Fruit fly (Drosophila melanogaster) whole organism, embryonic: ENCODE data around the gene CG14234.

Source experiments
- CG10654 ChIP-seq: fragments of 200-800 bp; sonication (Bioruptor generic); optimal IDR thresholded peaks from 2 replicates; lab custom pipeline; 2016; ENCODE audit warnings: missing biosample characterization, missing genetic modification characterization
- CG12071 ChIP-seq: fragments of 200-800 bp; sonication (Bioruptor generic); optimal IDR thresholded peaks from 3 replicates; lab custom pipeline; 2018; ENCODE audit warnings: missing biosample characterization, mild to moderate bottlenecking, missing genetic modification characterization
- CG13123 ChIP-seq: fragments of 200-800 bp; sonication (Bioruptor generic); optimal IDR thresholded peaks from 2 replicates; lab custom pipeline; 2016; ENCODE audit warnings: missing biosample characterization, missing genetic modification characterization
- CG14667 ChIP-seq: fragments of 200-800 bp; sonication (Bioruptor generic); IDR thresholded peaks from 2 replicates; pipeline ENCODE4 v1.3.6; 2022; ENCODE audit warnings: missing biosample characterization, missing genetic modification characterization
- CG1602 ChIP-seq: fragments of 200-800 bp; sonication (Bioruptor generic); optimal IDR thresholded peaks from 3 replicates; lab custom pipeline; 2016; ENCODE audit warnings: missing biosample characterization, missing genetic modification characterization
- CG16779 ChIP-seq: fragments of 200-800 bp; sonication (Bioruptor generic); IDR thresholded peaks from 2 replicates; pipeline ENCODE4 v1.3.6; 2022; ENCODE audit warnings: missing biosample characterization, missing genetic modification characterization
- CG17328 ChIP-seq: fragments of 200-800 bp; sonication (Bioruptor generic); IDR thresholded peaks from 2 replicates; pipeline ENCODE4 v1.3.6; 2022; ENCODE audit warnings: missing biosample characterization, missing genetic modification characterization
- CG18011 ChIP-seq: fragments of 200-800 bp; sonication (Bioruptor generic); optimal IDR thresholded peaks from 2 replicates; lab custom pipeline; 2017; ENCODE audit warnings: missing biosample characterization, missing genetic modification characterization, mild to moderate bottlenecking, moderate library complexity, missing genotype
- CG18619 ChIP-seq: fragments of 200-800 bp; sonication (Bioruptor generic); optimal IDR thresholded peaks from 3 replicates; lab custom pipeline; 2017; ENCODE audit warnings: missing biosample characterization, mild to moderate bottlenecking, missing genetic modification characterization
- CG18764 ChIP-seq: fragments of 200-800 bp; sonication (Bioruptor generic); optimal IDR thresholded peaks from 3 replicates; lab custom pipeline; 2016; ENCODE audit warnings: missing biosample characterization, missing genetic modification characterization
- CG2120 ChIP-seq: fragments of 200-800 bp; sonication (Bioruptor generic); optimal IDR thresholded peaks from 3 replicates; lab custom pipeline; 2016; ENCODE audit warnings: missing biosample characterization, missing genetic modification characterization
- CG2678 ChIP-seq: fragments of 200-800 bp; sonication (Bioruptor generic); optimal IDR thresholded peaks from 3 replicates; lab custom pipeline; 2019; ENCODE audit warnings: missing biosample characterization, mild to moderate bottlenecking, missing genetic modification characterization, moderate library complexity
- CG34376 ChIP-seq: fragments of 200-800 bp; sonication (Bioruptor generic); optimal IDR thresholded peaks from 2 replicates; lab custom pipeline; 2018; ENCODE audit warnings: missing biosample characterization, mild to moderate bottlenecking, missing genetic modification characterization
- CG4282 ChIP-seq: fragments of 200-800 bp; sonication (Bioruptor generic); optimal IDR thresholded peaks from 2 replicates; lab custom pipeline; 2016; ENCODE audit warnings: missing biosample characterization, missing genetic modification characterization
- CG6272 ChIP-seq: fragments of 200-800 bp; sonication (Bioruptor generic); IDR thresholded peaks from 2 replicates; pipeline ENCODE4 v1.3.6; 2022; ENCODE audit warnings: missing biosample characterization, missing genetic modification characterization
- CG7372 ChIP-seq: fragments of 200-800 bp; sonication (Bioruptor generic); IDR thresholded peaks from 2 replicates; pipeline ENCODE4 v1.3.6; 2022; ENCODE audit warnings: missing biosample characterization, missing genetic modification characterization
- CG8478 ChIP-seq: fragments of >200 bp; optimal IDR thresholded peaks from 2 replicates; lab custom pipeline; 2018
- CG8765 ChIP-seq: fragments of 200-800 bp; sonication (Bioruptor generic); IDR thresholded peaks from 2 replicates; pipeline ENCODE4 v1.3.6; 2022; ENCODE audit warnings: missing biosample characterization, missing genetic modification characterization
- CG9727 ChIP-seq: fragments of 200-800 bp; sonication (Bioruptor generic); optimal IDR thresholded peaks from 3 replicates; lab custom pipeline; 2017; ENCODE audit warnings: missing biosample characterization, mild to moderate bottlenecking, missing genetic modification characterization
- CkIIα-i1 ChIP-seq: fragments of 200-800 bp; sonication (Bioruptor generic); IDR thresholded peaks from 2 replicates; pipeline ENCODE4 v1.3.6; 2022; ENCODE audit warnings: missing biosample characterization, missing genetic modification characterization
- D ChIP-seq, 2 experiments: fragments of 200-800 bp in 1 of 2; fragments of >200 bp in 1 of 2; sonication (Bioruptor generic) in 1 of 2; optimal IDR thresholded peaks; 2 replicates in 1 of 2; 3 replicates in 1 of 2; lab custom pipeline; 2017; ENCODE audit warnings: mild to moderate bottlenecking in 1 of 2, missing biosample characterization in 1 of 2, missing genetic modification characterization in 1 of 2, missing genetic modification reagents in 1 of 2
- Dbx ChIP-seq: fragments of 200-800 bp; sonication (Bioruptor generic); IDR thresholded peaks from 3 replicates; pipeline ENCODE4 v1.3.6; 2022; ENCODE audit warnings: missing biosample characterization, missing genetic modification characterization
- Dref ChIP-seq: fragments of 200-800 bp; sonication (Bioruptor generic); IDR thresholded peaks from 2 replicates; pipeline ENCODE4 v1.3.6; 2022; ENCODE audit warnings: missing biosample characterization, missing genetic modification characterization
- ERR ChIP-seq: fragments of 200-800 bp; sonication (Bioruptor generic); optimal IDR thresholded peaks from 2 replicates; lab custom pipeline; 2016; ENCODE audit warnings: missing biosample characterization, missing genetic modification characterization
- Fer2 ChIP-seq: fragments of 200-800 bp; sonication (Bioruptor generic); optimal IDR thresholded peaks from 2 replicates; lab custom pipeline; 2018; ENCODE audit warnings: missing biosample characterization, mild to moderate bottlenecking, missing genetic modification characterization, moderate library complexity
- HLH54F ChIP-seq: fragments of 200-800 bp; sonication (Bioruptor generic); optimal IDR thresholded peaks from 3 replicates; lab custom pipeline; 2016; ENCODE audit warnings: missing biosample characterization, missing genetic modification characterization
- Hr3 ChIP-seq: fragments of 200-800 bp; sonication (Bioruptor generic); optimal IDR thresholded peaks from 3 replicates; lab custom pipeline; 2016; ENCODE audit warnings: missing biosample characterization, missing genetic modification characterization
- NC2α ChIP-seq: fragments of 200-800 bp; sonication (Bioruptor generic); optimal IDR thresholded peaks from 2 replicates; lab custom pipeline; 2016; ENCODE audit warnings: missing biosample characterization, missing genetic modification characterization
- NfI ChIP-seq: fragments of 200-800 bp; sonication (Bioruptor generic); optimal IDR thresholded peaks from 3 replicates; lab custom pipeline; 2018; ENCODE audit warnings: missing biosample characterization, mild to moderate bottlenecking, missing genetic modification characterization, moderate library complexity
- Oli ChIP-seq: fragments of 200-800 bp; sonication (Bioruptor generic); optimal IDR thresholded peaks from 2 replicates; lab custom pipeline; 2018; ENCODE audit warnings: missing biosample characterization, mild to moderate bottlenecking, missing genetic modification characterization, moderate library complexity
- Scr ChIP-seq: fragments of 200-800 bp; sonication (Bioruptor generic); IDR thresholded peaks from 2 replicates; pipeline ENCODE4 v1.3.6; 2022; ENCODE audit warnings: missing biosample characterization, missing genetic modification characterization; ENCODE audit not compliant: partially characterized antibody
- Xrp1 ChIP-seq: fragments of 200-800 bp; sonication (Bioruptor generic); IDR thresholded peaks from 2 replicates; pipeline ENCODE4 v1.3.6; 2022; ENCODE audit warnings: missing biosample characterization, missing genetic modification characterization
- abd-A ChIP-seq: fragments of 200-800 bp; sonication (Bioruptor generic); optimal IDR thresholded peaks from 3 replicates; lab custom pipeline; 2019; ENCODE audit warnings: missing biosample characterization, mild to moderate bottlenecking, missing genetic modification characterization, moderate library complexity
- bigmax ChIP-seq: fragments of 200-800 bp; sonication (Bioruptor generic); optimal IDR thresholded peaks from 2 replicates; lab custom pipeline; 2018; ENCODE audit warnings: missing biosample characterization, mild to moderate bottlenecking, missing genetic modification characterization
- cg ChIP-seq: fragments of 200-800 bp; sonication (Bioruptor generic); optimal IDR thresholded peaks from 3 replicates; lab custom pipeline; 2019; ENCODE audit warnings: missing biosample characterization, mild to moderate bottlenecking, missing genetic modification characterization, moderate library complexity
- cwo ChIP-seq: fragments of 200-800 bp; sonication (Bioruptor generic); optimal IDR thresholded peaks from 3 replicates; lab custom pipeline; 2017; ENCODE audit warnings: missing biosample characterization, missing genetic modification characterization, mild to moderate bottlenecking, moderate library complexity, missing genetic modification reagents
- ftz-f1 ChIP-seq: fragments of 200-800 bp; sonication (Bioruptor generic); optimal IDR thresholded peaks from 2 replicates; lab custom pipeline; 2016; ENCODE audit warnings: missing biosample characterization, missing genetic modification characterization
- gfzf ChIP-seq: fragments of 200-800 bp; sonication (Bioruptor generic); optimal IDR thresholded peaks from 2 replicates; lab custom pipeline; 2016; ENCODE audit warnings: missing biosample characterization, mild to moderate bottlenecking, missing genetic modification characterization, moderate library complexity
- gro ChIP-seq: fragments of 200-800 bp; sonication (Bioruptor generic); optimal IDR thresholded peaks from 2 replicates; lab custom pipeline; 2016; ENCODE audit warnings: missing biosample characterization, missing genetic modification characterization
- her ChIP-seq: fragments of 200-800 bp; sonication (Bioruptor generic); optimal IDR thresholded peaks from 2 replicates; lab custom pipeline; 2016; ENCODE audit warnings: missing biosample characterization, missing genetic modification characterization
- ken ChIP-seq: fragments of 200-800 bp; sonication (Bioruptor generic); IDR thresholded peaks from 3 replicates; pipeline ENCODE4 v1.3.6; 2022; ENCODE audit warnings: missing biosample characterization, missing genetic modification characterization
- mam ChIP-seq: fragments of 200-800 bp; sonication (Bioruptor generic); optimal IDR thresholded peaks from 3 replicates; lab custom pipeline; 2016; ENCODE audit warnings: missing biosample characterization, missing genetic modification characterization
- org-1 ChIP-seq: fragments of 200-800 bp; sonication (Bioruptor generic); optimal IDR thresholded peaks from 2 replicates; lab custom pipeline; 2017; ENCODE audit warnings: missing biosample characterization, missing genetic modification characterization
- peb ChIP-seq: fragments of 200-800 bp; sonication (Bioruptor generic); IDR thresholded peaks from 2 replicates; pipeline ENCODE4 v1.3.6; 2022; ENCODE audit warnings: missing biosample characterization, missing genetic modification characterization
- pzg ChIP-seq: fragments of 200-800 bp; sonication (Bioruptor generic); optimal IDR thresholded peaks from 3 replicates; lab custom pipeline; 2018; ENCODE audit warnings: missing biosample characterization, mild to moderate bottlenecking, missing genetic modification characterization, moderate library complexity
- row ChIP-seq: fragments of 200-800 bp; sonication (Bioruptor generic); IDR thresholded peaks from 3 replicates; pipeline ENCODE4 v1.3.6; 2022; ENCODE audit warnings: missing biosample characterization, missing genetic modification characterization
- run ChIP-seq: fragments of 200-800 bp; sonication (Bioruptor generic); optimal IDR thresholded peaks from 3 replicates; lab custom pipeline; 2018; ENCODE audit warnings: missing biosample characterization, mild to moderate bottlenecking, missing genetic modification characterization
- sd ChIP-seq: fragments of 200-800 bp; sonication (Bioruptor generic); optimal IDR thresholded peaks from 3 replicates; lab custom pipeline; 2018; ENCODE audit warnings: missing biosample characterization, mild to moderate bottlenecking, missing genetic modification characterization, moderate library complexity
- seq ChIP-seq: fragments of 200-800 bp; sonication (Bioruptor generic); IDR thresholded peaks from 2 replicates; pipeline ENCODE4 v1.3.6; 2022; ENCODE audit warnings: missing biosample characterization, missing genetic modification characterization
- sim ChIP-seq: fragments of 200-800 bp; sonication (Bioruptor generic); IDR thresholded peaks from 2 replicates; pipeline ENCODE4 v1.3.6; 2022; ENCODE audit warnings: missing biosample characterization, missing genetic modification characterization
- sima ChIP-seq: fragments of 200-800 bp; sonication (Bioruptor generic); optimal IDR thresholded peaks from 2 replicates; lab custom pipeline; 2016; ENCODE audit warnings: missing biosample characterization, missing genetic modification characterization
- trem ChIP-seq: fragments of 200-800 bp; optimal IDR thresholded peaks from 3 replicates; lab custom pipeline; 2019; ENCODE audit warnings: missing biosample characterization, mild to moderate bottlenecking, missing genetic modification characterization, moderate library complexity
- trh ChIP-seq: fragments of 200-800 bp; sonication (Bioruptor generic); optimal IDR thresholded peaks from 2 replicates; lab custom pipeline; 2016; ENCODE audit warnings: missing biosample characterization, missing genetic modification characterization

CG14234 gene

dm6 chrX:19730844-19731243, 4.5 kb upstream of the CG14234 start, which contains the start of gene AP-1-2beta (continued):
- TF ChIP-seq HLH54F (GFP tag; lab: Kevin White, UChicago): no peak
- no peak for TF ChIP-seq CG10654 (GFP tag; lab: Kevin White, UChicago)
- TF ChIP-seq CG34376: no peak
- no peak for TF ChIP-seq ftz-f1
- TF ChIP-seq CG17328: no peak
- TF ChIP-seq Fer2: no peak
- TF ChIP-seq CG2120 (GFP tag; lab: Kevin White, UChicago): no peak
- no peak for TF ChIP-seq CG8478 (lab: Kevin White, UChicago)
- no peak for TF ChIP-seq ERR (GFP tag; lab: Kevin White, UChicago)
- TF ChIP-seq sima: no peak
- no peak for TF ChIP-seq CG8765
- TF ChIP-seq Dref: peak; percentile 69
- no peak for TF ChIP-seq CG18011 (GFP tag; lab: Kevin White, UChicago)
- no peak for TF ChIP-seq org-1 (GFP tag; lab: Kevin White, UChicago)
- TF ChIP-seq sd (tag; lab: Kevin White, UChicago): no peak
- no peak for TF ChIP-seq CG2678 (tag; lab: Kevin White, UChicago)
- no peak for TF ChIP-seq sim
- no peak for TF ChIP-seq CkIIα-i1 (GFP tag; lab: Robert Waterston, UW)
- no peak for TF ChIP-seq her (GFP tag; lab: Kevin White, UChicago)
- no peak for TF ChIP-seq Hr3 (GFP tag; lab: Kevin White, UChicago)
- TF ChIP-seq row (GFP tag; lab: Robert Waterston, UW): no peak
- no peak for TF ChIP-seq gro
- no peak for TF ChIP-seq peb (GFP tag; lab: Robert Waterston, UW)
- no peak for TF ChIP-seq ken (GFP tag; lab: Robert Waterston, UW)
- TF ChIP-seq gfzf (GFP tag; lab: Kevin White, UChicago): peak; percentile 78
- no peak for TF ChIP-seq CG7372 (GFP tag; lab: Robert Waterston, UW)
- no peak for TF ChIP-seq CG4282 (GFP tag; lab: Kevin White, UChicago)
- TF ChIP-seq D (optimal IDR thresholded peaks at IDR 0.05; lab: Kevin White, UChicago): no peak
- no peak for TF ChIP-seq D (GFP tag; optimal IDR thresholded peaks at IDR 0.05; lab: Kevin White, UChicago)
- no peak for TF ChIP-seq seq
- no peak for TF ChIP-seq CG18764 (GFP tag; lab: Kevin White, UChicago)
- TF ChIP-seq mam (GFP tag; lab: Kevin White, UChicago): no peak
- no peak for TF ChIP-seq cwo (GFP tag; lab: Kevin White, UChicago)
- peak; percentile 17 for TF ChIP-seq cg (GFP tag; lab: Kevin White, UChicago)
- TF ChIP-seq pzg (GFP tag; lab: Kevin White, UChicago): peak; percentile 55
- TF ChIP-seq Oli (tag; lab: Kevin White, UChicago): no peak
- TF ChIP-seq CG18619 (GFP tag; lab: Kevin White, UChicago): no peak
- TF ChIP-seq CG12071 (GFP tag; lab: Kevin White, UChicago): no peak
- no peak for TF ChIP-seq CG16779 (GFP tag; lab: Robert Waterston, UW)
- TF ChIP-seq NC2α: no peak
- TF ChIP-seq Scr: peak; percentile 38
- no peak for TF ChIP-seq CG13123 (GFP tag; lab: Kevin White, UChicago)
- no peak for TF ChIP-seq Dbx (GFP tag; lab: Robert Waterston, UW)
- no peak for TF ChIP-seq run (tag; lab: Kevin White, UChicago)
- TF ChIP-seq CG1602 (GFP tag; lab: Kevin White, UChicago): no peak
- no peak for TF ChIP-seq CG6272 (GFP tag; lab: Robert Waterston, UW)
- TF ChIP-seq bigmax (GFP tag; lab: Kevin White, UChicago): no peak
- TF ChIP-seq CG14667 (GFP tag; lab: Robert Waterston, UW): no peak
- TF ChIP-seq NfI (GFP tag; lab: Kevin White, UChicago): no peak
- TF ChIP-seq abd-A (tag; lab: Kevin White, UChicago): no peak
- no peak for TF ChIP-seq CG9727 (GFP tag; lab: Kevin White, UChicago)
- TF ChIP-seq trem (tag; lab: Kevin White, UChicago): peak; percentile 43
- no peak for TF ChIP-seq trh
- no peak for TF ChIP-seq Xrp1 (GFP tag; lab: Robert Waterston, UW)
